Fruit fly (Drosophila melanogaster): Measurements from ENCODE around the gene CG33725.

Gene CG33725

dm6 chr3L:12517443-12518209 lies 35.2 kb downstream of the CG33725 start (continued):
- TF ChIP-seq Dip3 (GFP tag; optimal IDR thresholded peaks at IDR 0.05) (no peak), hbn (GFP tag; IDR thresholded peaks at IDR 0.05; ENCODE audit: partially characterized antibody) (no peak), Ptx1 (GFP tag; IDR thresholded peaks at IDR 0.05) (no peak), CG7839 (tag; optimal IDR thresholded peaks at IDR 0.05) (no peak), MTF-1 (GFP tag; optimal IDR thresholded peaks at IDR 0.05; ENCODE audit: borderline replicate concordance) (no peak), Asciz (GFP tag; optimal IDR thresholded peaks at IDR 0.05) (no peak), bsh (GFP tag; optimal IDR thresholded peaks at IDR 0.05) (no peak), Trl (optimal IDR thresholded peaks at IDR 0.05) (no peak), Trl (GFP tag; optimal IDR thresholded peaks at IDR 0.05) (no peak), CG6854 (GFP tag; optimal IDR thresholded peaks at IDR 0.05) (no peak), CG13296 (GFP tag; optimal IDR thresholded peaks at IDR 0.05) (no peak), CG3163 (GFP tag; optimal IDR thresholded peaks at IDR 0.05) (no peak), CG12744 (GFP tag; optimal IDR thresholded peaks at IDR 0.05) (no peak), CG12071 (GFP tag; optimal IDR thresholded peaks at IDR 0.05) (no peak), dan (GFP tag; IDR thresholded peaks at IDR 0.05) (no peak), Sin3A (optimal IDR thresholded peaks at IDR 0.05) (no peak), vvl (GFP tag; IDR thresholded peaks at IDR 0.05) (no peak), Hr51 (GFP tag; optimal IDR thresholded peaks at IDR 0.05) (peak in 1 of 2 experiments; percentile 12), CG5953 (GFP tag; IDR thresholded peaks at IDR 0.05) (no peak), ATbp (GFP tag; optimal IDR thresholded peaks at IDR 0.05) (no peak), CG11398 (GFP tag; optimal IDR thresholded peaks at IDR 0.05) (no peak), Nf-YA (GFP tag; IDR thresholded peaks at IDR 0.05) (0 out of 2 replicates have a peak, but pooled peaks have one; percentile 22), CG13775 (GFP tag; optimal IDR thresholded peaks at IDR 0.05) (no peak), abd-A (tag; optimal IDR thresholded peaks at IDR 0.05) (no peak), tup (GFP tag; optimal IDR thresholded peaks at IDR 0.05) (no peak), Gug (GFP tag; IDR thresholded peaks at IDR 0.05) (no peak), Ets65A (GFP tag) (peak; percentile 64), eve (GFP tag; optimal IDR thresholded peaks at IDR 0.05) (no peak), CG2678 (tag; optimal IDR thresholded peaks at IDR 0.05) (no peak), CG10431 (GFP tag; optimal IDR thresholded peaks at IDR 0.05) (no peak), CG11093 (GFP tag; IDR thresholded peaks at IDR 0.05) (no peak), Opbp (GFP tag; IDR thresholded peaks at IDR 0.05; ENCODE audit: partially characterized antibody) (no peak), CG6254 (GFP tag; optimal IDR thresholded peaks at IDR 0.05) (no peak), Vsx1 (GFP tag; optimal IDR thresholded peaks at IDR 0.05) (no peak), CG12104 (GFP tag; optimal IDR thresholded peaks at IDR 0.05) (no peak), CG14667 (GFP tag; IDR thresholded peaks at IDR 0.05) (no peak), CG7786 (GFP tag; optimal IDR thresholded peaks at IDR 0.05) (no peak), tio (GFP tag; optimal IDR thresholded peaks at IDR 0.05) (no peak), sens (GFP tag) (peak; percentile 21), Med (GFP tag) (peak; percentile 66), phol (tag; optimal IDR thresholded peaks at IDR 0.05) (no peak), zen (tag; optimal IDR thresholded peaks at IDR 0.05) (no peak), CG8388 (GFP tag; optimal IDR thresholded peaks at IDR 0.05) (no peak), ssp (GFP tag; IDR thresholded peaks at IDR 0.05) (no peak), repo (GFP tag; optimal IDR thresholded peaks at IDR 0.05) (no peak), al (GFP tag; IDR thresholded peaks at IDR 0.05) (0 out of 2 replicates have a peak, but pooled peaks have one; percentile 12), CG14710 (tag; optimal IDR thresholded peaks at IDR 0.05) (no peak), CG1024 (GFP tag; IDR thresholded peaks at IDR 0.05) (no peak), fd102C (GFP tag; optimal IDR thresholded peaks at IDR 0.05) (no peak), TFAM (GFP tag; optimal IDR thresholded peaks at IDR 0.05) (no peak)
